Worm (Caenorhabditis elegans) whole organism, late embryonic: ENCODE measurements around the gene C01G12.5.

Source experiments
- F13H6.1 ChIP-seq: sonication (generic microtip); optimal IDR thresholded peaks from 2 replicates; lab custom pipeline; 2016; ENCODE audit warnings: missing genetic modification characterization, missing compliant biosample characterization
- K09A11.1 ChIP-seq: sonication (generic microtip); optimal IDR thresholded peaks from 2 replicates; lab custom pipeline; 2017; ENCODE audit warnings: antibody characterized with exemption, mild to moderate bottlenecking, missing genetic modification characterization, missing compliant biosample characterization; ENCODE audit not compliant: insufficient read depth
- Y22D7AL.16 ChIP-seq: sonication (generic microtip); optimal IDR thresholded peaks from 2 replicates; lab custom pipeline; 2016; ENCODE audit warnings: missing genetic modification characterization, missing compliant biosample characterization
- ahr-1 ChIP-seq: sonication (generic microtip); optimal IDR thresholded peaks from 2 replicates; lab custom pipeline; 2016; ENCODE audit warnings: missing genetic modification characterization, missing compliant biosample characterization
- ceh-2 ChIP-seq: sonication (generic microtip); optimal IDR thresholded peaks from 2 replicates; lab custom pipeline; 2016; ENCODE audit warnings: missing genotype, missing genetic modification characterization, missing compliant biosample characterization
- ceh-34 ChIP-seq: sonication (generic microtip); optimal IDR thresholded peaks from 2 replicates; lab custom pipeline; 2016; ENCODE audit warnings: mild to moderate bottlenecking, missing genetic modification characterization, missing compliant biosample characterization
- ceh-48 ChIP-seq: sonication (generic microtip); optimal IDR thresholded peaks from 2 replicates; lab custom pipeline; 2016; ENCODE audit warnings: missing genetic modification characterization, inconsistent platforms, missing compliant biosample characterization
- ceh-9 ChIP-seq: sonication (generic microtip); optimal IDR thresholded peaks from 2 replicates; lab custom pipeline; 2016; ENCODE audit warnings: mild to moderate bottlenecking, missing genetic modification characterization, inconsistent platforms, missing compliant biosample characterization
- che-1 ChIP-seq: sonication (generic microtip); optimal IDR thresholded peaks from 2 replicates; lab custom pipeline; 2016; ENCODE audit warnings: mild to moderate bottlenecking, missing genetic modification characterization, missing compliant biosample characterization
- dve-1 ChIP-seq: sonication (generic microtip); optimal IDR thresholded peaks from 2 replicates; lab custom pipeline; 2017; ENCODE audit warnings: antibody characterized with exemption, mild to moderate bottlenecking, missing genetic modification characterization, missing compliant biosample characterization
- elt-2 ChIP-seq: sonication (generic microtip); optimal IDR thresholded peaks from 2 replicates; lab custom pipeline; 2016; ENCODE audit warnings: missing genetic modification reagents, missing genetic modification characterization, missing compliant biosample characterization
- elt-4 ChIP-seq: sonication (generic microtip); optimal IDR thresholded peaks from 2 replicates; lab custom pipeline; 2016; ENCODE audit warnings: missing genetic modification characterization, missing compliant biosample characterization
- ets-4 ChIP-seq: sonication (generic microtip); optimal IDR thresholded peaks from 2 replicates; lab custom pipeline; 2016; ENCODE audit warnings: missing genetic modification characterization, missing compliant biosample characterization
- fax-1 ChIP-seq: sonication (generic microtip); optimal IDR thresholded peaks from 2 replicates; lab custom pipeline; 2016; ENCODE audit warnings: missing genotype, missing genetic modification characterization, missing compliant biosample characterization
- hlh-15 ChIP-seq: sonication (generic microtip); optimal IDR thresholded peaks from 2 replicates; lab custom pipeline; 2016; ENCODE audit warnings: missing genetic modification characterization, missing compliant biosample characterization
- hlh-6 ChIP-seq: sonication (generic microtip); optimal IDR thresholded peaks from 2 replicates; lab custom pipeline; 2016; ENCODE audit warnings: missing genotype, missing genetic modification characterization, missing compliant biosample characterization
- lim-6 ChIP-seq: sonication (generic microtip); optimal IDR thresholded peaks from 2 replicates; lab custom pipeline; 2016; ENCODE audit warnings: missing genetic modification characterization, missing compliant biosample characterization
- lin-11 ChIP-seq: fragments of 200-800 bp; sonication (Bioruptor generic); optimal IDR thresholded peaks from 2 replicates; lab custom pipeline; 2018; ENCODE audit warnings: mild to moderate bottlenecking, missing genetic modification characterization, missing compliant biosample characterization
- madf-2 ChIP-seq: sonication (generic microtip); optimal IDR thresholded peaks from 2 replicates; lab custom pipeline; 2017; ENCODE audit warnings: missing genetic modification characterization, missing compliant biosample characterization
- nfya-1 ChIP-seq: sonication (generic microtip); optimal IDR thresholded peaks from 2 replicates; lab custom pipeline; 2017; ENCODE audit warnings: missing genetic modification characterization, mild to moderate bottlenecking, missing compliant biosample characterization, antibody characterized with exemption, moderate library complexity
- nhr-11 ChIP-seq: fragments of 150-350 bp; optimal IDR thresholded peaks from 2 replicates; lab custom pipeline; 2014; ENCODE audit warnings: missing biosample characterization, missing genetic modification characterization
- nhr-232 ChIP-seq: sonication (generic microtip); optimal IDR thresholded peaks from 2 replicates; lab custom pipeline; 2016; ENCODE audit warnings: missing genetic modification characterization, missing compliant biosample characterization
- odd-2 ChIP-seq: sonication (generic microtip); optimal IDR thresholded peaks from 2 replicates; lab custom pipeline; 2017; ENCODE audit warnings: antibody characterized with exemption, mild to moderate bottlenecking, missing genetic modification characterization, missing compliant biosample characterization
- pat-9 ChIP-seq: fragments of 200-800 bp; sonication (Bioruptor generic); optimal IDR thresholded peaks from 2 replicates; lab custom pipeline; 2018; ENCODE audit warnings: mild to moderate bottlenecking, missing genetic modification characterization, moderate library complexity, missing compliant biosample characterization
- pha-4 ChIP-seq: fragments of 150-350 bp; optimal IDR thresholded peaks from 2 replicates; lab custom pipeline; 2018; ENCODE audit warnings: missing biosample characterization, missing genetic modification reagents, missing genetic modification characterization
- pqm-1 ChIP-seq: sonication (generic microtip); optimal IDR thresholded peaks from 2 replicates; lab custom pipeline; 2016; ENCODE audit warnings: missing genetic modification characterization, missing compliant biosample characterization
- pros-1 ChIP-seq: fragments of 150-350 bp; optimal IDR thresholded peaks from 2 replicates; lab custom pipeline; 2014; ENCODE audit warnings: missing biosample characterization, missing genetic modification reagents, missing genetic modification characterization
- sdc-2 ChIP-seq: sonication (generic microtip); optimal IDR thresholded peaks from 2 replicates; lab custom pipeline; 2016; ENCODE audit warnings: missing genotype, missing genetic modification characterization, missing compliant biosample characterization
- sox-4 ChIP-seq: sonication (generic microtip); optimal IDR thresholded peaks from 2 replicates; lab custom pipeline; 2017; ENCODE audit warnings: mild to moderate bottlenecking, missing genetic modification characterization, inconsistent platforms, missing compliant biosample characterization
- syd-9 ChIP-seq: sonication (generic microtip); optimal IDR thresholded peaks from 2 replicates; lab custom pipeline; 2016; ENCODE audit warnings: mild to moderate bottlenecking, missing genetic modification characterization, moderate library complexity, missing compliant biosample characterization
- ttx-3 ChIP-seq: sonication (generic microtip); optimal IDR thresholded peaks from 2 replicates; lab custom pipeline; 2016; ENCODE audit warnings: missing genetic modification reagents, missing genetic modification characterization, missing compliant biosample characterization
- unc-42 ChIP-seq: sonication (generic microtip); optimal IDR thresholded peaks from 2 replicates; lab custom pipeline; 2016; ENCODE audit warnings: missing genotype, missing genetic modification characterization, missing compliant biosample characterization
- unc-55 ChIP-seq: sonication (generic microtip); optimal IDR thresholded peaks from 2 replicates; lab custom pipeline; 2017; ENCODE audit warnings: missing biosample characterization, missing genetic modification reagents, missing genetic modification characterization
- unc-86 ChIP-seq: sonication (generic microtip); optimal IDR thresholded peaks from 2 replicates; lab custom pipeline; 2016; ENCODE audit warnings: missing genetic modification characterization, missing compliant biosample characterization
- zip-5 ChIP-seq: sonication (generic microtip); optimal IDR thresholded peaks from 2 replicates; lab custom pipeline; 2016; ENCODE audit warnings: missing genetic modification characterization, missing compliant biosample characterization
- ztf-16 ChIP-seq: sonication (generic microtip); optimal IDR thresholded peaks from 2 replicates; lab custom pipeline; 2017; ENCODE audit warnings: missing genetic modification characterization, missing compliant biosample characterization

Gene C01G12.5

DNA sequence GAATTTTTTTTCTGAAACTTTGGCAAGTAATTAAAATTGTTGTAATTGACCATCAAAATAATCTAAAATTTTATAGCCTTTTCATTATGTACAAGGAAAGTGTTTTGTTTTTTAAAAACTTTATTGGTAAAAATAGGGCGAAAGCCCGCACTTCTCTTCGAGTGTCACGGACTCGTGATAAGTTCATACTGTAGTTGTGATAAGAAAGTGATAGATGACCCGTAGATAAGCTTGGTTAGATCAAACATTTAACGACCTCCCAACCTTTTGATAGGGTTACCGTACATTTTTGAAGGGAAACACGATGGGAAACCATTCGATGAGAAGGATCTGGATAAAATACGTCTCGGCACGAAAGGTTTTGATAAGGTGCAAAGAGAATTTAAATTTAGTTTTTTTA is 29.1 kb upstream of the C01G12.5 start:
- TF ChIP-seq zip-5 (tag; lab: Kevin White, UChicago) (no peak), elt-2 (tag; lab: Kevin White, UChicago) (peak; percentile 80)
- TF ChIP-seq, all 69 proteins: peak for 1

DNA sequence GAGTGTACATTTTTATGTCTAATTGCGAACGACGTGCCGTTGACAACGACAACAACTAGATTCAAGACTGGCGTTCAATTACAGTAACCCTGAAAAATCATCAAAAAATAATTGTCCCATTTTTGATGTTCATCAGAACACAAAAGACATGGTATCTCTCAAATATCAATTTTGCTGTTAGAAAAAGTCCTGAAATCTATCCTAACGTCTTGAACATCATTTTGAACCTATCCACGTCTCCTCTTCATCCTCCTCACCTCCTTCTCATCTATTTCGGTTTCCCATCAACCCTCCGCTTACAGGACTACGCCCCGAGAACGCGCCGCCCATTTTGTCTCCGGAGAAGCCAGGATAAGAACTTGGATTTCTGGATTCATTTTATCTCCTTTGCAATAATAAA is 28.4 kb upstream of the C01G12.5 start, which contains the start of gene mltn-9:
Gene mltn-9 (plus strand): TSS at position 301 of the 400 bp plus-strand sequence.
- TF ChIP-seq ceh-34 (tag; lab: Kevin White, UChicago) (no peak), pqm-1 (no peak), F13H6.1 (no peak), pat-9 (tag; lab: Kevin White, UChicago) (no peak), hlh-15 (tag; lab: Kevin White, UChicago) (no peak), ceh-48 (tag; lab: Kevin White, UChicago) (no peak), lin-11 (tag; lab: Kevin White, UChicago) (no peak), unc-55 (GFP tag; lab: Kevin White, UChicago) (no peak)

DNA sequence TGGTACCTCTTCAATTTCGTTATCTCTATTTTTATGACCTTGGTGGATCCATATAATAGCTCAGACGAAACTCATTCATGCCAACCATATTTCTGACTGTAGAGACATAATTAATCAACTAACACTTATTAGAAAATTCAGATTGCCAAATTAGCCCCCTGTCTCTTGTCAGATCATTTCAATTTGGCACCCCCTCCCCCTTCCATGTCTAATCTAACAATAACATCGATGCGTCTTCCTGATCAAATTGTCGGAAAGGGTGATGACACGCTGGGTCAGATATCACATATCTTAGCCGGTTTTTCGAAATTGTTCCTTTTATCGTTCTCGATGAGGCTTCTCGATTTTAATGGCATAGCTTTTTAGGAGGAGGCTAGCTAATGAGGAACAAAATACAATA is 24.0 kb upstream of the C01G12.5 start:
- no peak for TF ChIP-seq nfya-1 (tag; lab: Kevin White, UChicago)
- no peak for TF ChIP-seq pros-1
- no peak for TF ChIP-seq sdc-2 (tag; lab: Kevin White, UChicago)
- TF ChIP-seq hlh-6 (tag; lab: Kevin White, UChicago) = no peak
- no peak for TF ChIP-seq nhr-232 (tag; lab: Kevin White, UChicago)
- TF ChIP-seq madf-2 (tag; lab: Kevin White, UChicago) = no peak
- TF ChIP-seq elt-4 (tag; lab: Kevin White, UChicago) = no peak

DNA sequence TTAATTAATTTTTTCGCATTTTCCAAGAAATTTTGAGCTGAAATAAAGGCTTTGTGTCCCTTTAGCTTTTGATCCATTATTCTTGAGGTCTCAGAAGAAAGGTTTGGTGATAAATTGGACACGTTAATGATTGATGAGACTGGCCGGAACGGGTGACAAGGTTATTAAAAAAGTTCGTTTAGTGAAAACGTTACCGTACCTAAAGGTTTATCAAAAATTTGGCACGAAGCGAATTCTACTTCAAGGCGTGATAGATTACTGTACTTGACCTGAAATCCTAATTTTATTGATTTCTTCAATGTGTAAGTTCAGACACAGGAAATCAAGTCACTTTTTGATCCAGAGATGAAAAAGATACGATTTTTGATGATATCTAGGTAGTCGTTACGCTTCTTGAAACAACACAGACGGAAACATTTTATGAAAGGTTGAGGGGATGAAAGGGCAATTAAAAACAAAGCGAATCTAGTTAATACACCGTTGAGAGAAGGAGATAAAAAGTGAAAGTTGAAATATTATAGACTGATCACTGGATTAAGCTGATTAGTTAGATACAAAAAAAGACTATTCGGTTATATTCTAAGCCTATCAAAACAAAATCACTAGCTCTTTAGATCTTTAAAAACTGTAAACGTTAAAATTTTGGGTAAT is 23.3 kb upstream of the C01G12.5 start:
- TF ChIP-seq nhr-11 (no peak), hlh-15 (tag; lab: Kevin White, UChicago) (no peak), Y22D7AL.16 (no peak), ets-4 (tag; lab: Kevin White, UChicago) (no peak), elt-4 (tag; lab: Kevin White, UChicago) (no peak)
- TF ChIP-seq, all 69 proteins: peak for 0

DNA sequence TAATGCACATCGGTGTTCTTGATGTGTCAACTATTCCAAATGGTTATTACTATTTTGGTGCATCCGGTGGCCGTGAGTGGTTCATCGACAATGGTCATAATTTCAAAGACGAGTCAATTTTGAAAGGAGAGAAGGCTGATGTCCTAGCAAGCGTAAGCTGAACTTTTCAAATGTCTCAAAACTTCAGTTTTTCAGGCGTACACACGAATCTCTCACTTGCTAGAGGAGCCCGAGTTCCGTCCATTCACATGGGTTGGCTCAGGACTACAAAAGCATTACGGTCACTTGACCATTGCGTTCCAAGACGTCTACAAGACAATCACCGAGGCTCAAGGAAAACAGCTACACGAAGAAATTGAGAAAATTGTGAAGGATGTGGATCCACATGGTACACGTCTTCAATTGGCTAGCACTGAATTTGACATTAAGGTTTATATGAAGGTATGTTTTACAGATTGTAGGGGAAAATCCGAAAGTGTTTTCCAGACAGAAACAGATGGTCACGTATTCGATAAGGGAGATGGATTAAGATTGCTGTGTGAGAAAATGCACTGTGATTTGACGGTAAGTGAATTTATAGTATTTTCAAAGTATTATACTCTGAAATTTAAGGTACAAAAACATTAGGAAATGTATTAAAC is 22.1 kb upstream of the C01G12.5 start:
- TF ChIP-seq nhr-11 (no peak), che-1 (tag; lab: Kevin White, UChicago) (no peak), pat-9 (tag; lab: Kevin White, UChicago) (no peak), dve-1 (tag; lab: Kevin White, UChicago) (no peak)

DNA sequence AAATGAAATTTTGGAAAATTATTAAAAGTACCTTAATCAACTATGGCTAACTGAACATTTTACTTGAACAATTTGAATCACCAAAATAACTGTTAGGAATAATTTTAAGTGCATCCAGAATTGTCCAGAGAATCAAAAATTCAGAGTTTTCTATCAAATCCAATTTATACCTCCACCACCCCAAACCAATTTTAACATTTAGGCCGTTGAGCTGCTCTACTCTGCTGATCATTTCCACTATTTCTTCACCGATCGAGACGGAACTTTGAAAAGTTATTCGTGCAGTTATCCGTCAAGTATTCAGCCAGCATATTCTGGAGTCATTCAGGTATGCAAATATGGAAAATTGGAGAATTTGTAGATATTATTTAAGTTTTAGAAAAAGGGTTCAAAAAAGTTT is 21.2 kb upstream of the C01G12.5 start:
- TF ChIP-seq K09A11.1 (no peak), pqm-1 (no peak), ttx-3 (tag; lab: Kevin White, UChicago) (no peak), unc-86 (tag; lab: Kevin White, UChicago) (no peak), ceh-9 (tag; lab: Kevin White, UChicago) (no peak), zip-5 (tag; lab: Kevin White, UChicago) (no peak), lin-11 (tag; lab: Kevin White, UChicago) (no peak), fax-1 (no peak), ceh-48 (tag; lab: Kevin White, UChicago) (no peak), pha-4 (tag; lab: Kevin White, UChicago) (no peak), sox-4 (tag; lab: Kevin White, UChicago) (no peak), unc-42 (no peak), ahr-1 (no peak), ceh-2 (tag; lab: Kevin White, UChicago) (no peak), syd-9 (no peak), ztf-16 (tag; lab: Kevin White, UChicago) (no peak), odd-2 (tag; lab: Kevin White, UChicago) (no peak), lim-6 (tag; lab: Kevin White, UChicago) (no peak)
